Worm (Caenorhabditis elegans): ENCODE data around the gene oig-3.

Gene oig-3

ce11 chrV:14779644-14780043 is 50.2 kb downstream of the oig-3 start, which contains the start of the genes scrm-7 and Y50E8A.10:
TSS of gene scrm-7 (minus strand) at chrV:14779744.
TSS of gene Y50E8A.10 (plus strand) at chrV:14779996.
- TF ChIP-seq elt-3 (tag; optimal IDR thresholded peaks at IDR 0.05), result no peak
- no peak for TF ChIP-seq drap-1 (GFP tag; optimal IDR thresholded peaks at IDR 0.05)
- no peak for TF ChIP-seq mls-2 (tag; optimal IDR thresholded peaks at IDR 0.05)
- no peak for TF ChIP-seq snpc-4 (tag; optimal IDR thresholded peaks at IDR 0.05)
- TF ChIP-seq unc-39 (tag; optimal IDR thresholded peaks at IDR 0.05), result no peak
- TF ChIP-seq hlh-1 (tag; optimal IDR thresholded peaks at IDR 0.05), result no peak
- TF ChIP-seq bed-3 (GFP tag; optimal IDR thresholded peaks at IDR 0.05), result no peak
- TF ChIP-seq lin-13 (tag; optimal IDR thresholded peaks at IDR 0.05), result no peak
- no peak for TF ChIP-seq zip-8 (tag; optimal IDR thresholded peaks at IDR 0.05)
- TF ChIP-seq pha-4 (tag; optimal IDR thresholded peaks at IDR 0.05), result no peak
- TF ChIP-seq sem-2 (GFP tag; optimal IDR thresholded peaks at IDR 0.05), result no peak
- TF ChIP-seq unc-120 (tag; optimal IDR thresholded peaks at IDR 0.05; ENCODE audit: poor library complexity, severe bottlenecking), result no peak
- no peak for TF ChIP-seq cnd-1 (tag; optimal IDR thresholded peaks at IDR 0.05)
